Fruit fly (Drosophila melanogaster) whole organism, embryonic: Measurements from ENCODE around the gene CG13876.

Experiments
- Adf1 ChIP-seq: fragments of 200-800 bp; sonication (Bioruptor generic); IDR thresholded peaks from 2 replicates; pipeline ENCODE4 v1.3.6; 2022; ENCODE audit warnings: missing biosample characterization, missing genetic modification characterization
- Atf3 ChIP-seq: fragments of 200-800 bp; sonication (Bioruptor generic); optimal IDR thresholded peaks from 3 replicates; lab custom pipeline; 2016; ENCODE audit warnings: missing biosample characterization, missing genetic modification characterization
- Bdp1 ChIP-seq: fragments of 200-800 bp; sonication (Bioruptor generic); optimal IDR thresholded peaks from 3 replicates; lab custom pipeline; 2016; ENCODE audit warnings: missing biosample characterization, missing genetic modification characterization
- C15 ChIP-seq: fragments of 200-800 bp; sonication (Bioruptor generic); IDR thresholded peaks from 3 replicates; pipeline ENCODE4 v1.3.6; 2022; ENCODE audit warnings: missing biosample characterization, missing genetic modification characterization
- CG11093 ChIP-seq: fragments of 200-800 bp; sonication (Bioruptor generic); IDR thresholded peaks from 3 replicates; pipeline ENCODE4 v1.3.6; 2022; ENCODE audit warnings: missing biosample characterization, missing genetic modification characterization
- CG13894 ChIP-seq: fragments of 200-800 bp; sonication (Bioruptor generic); optimal IDR thresholded peaks from 3 replicates; lab custom pipeline; 2018; ENCODE audit warnings: missing biosample characterization, mild to moderate bottlenecking, missing genetic modification characterization, moderate library complexity
- CG1603 ChIP-seq: fragments of 200-800 bp; sonication (Bioruptor generic); optimal IDR thresholded peaks from 2 replicates; lab custom pipeline; 2019; ENCODE audit warnings: missing biosample characterization, mild to moderate bottlenecking, missing genetic modification characterization, moderate library complexity
- CG16779 ChIP-seq: fragments of 200-800 bp; sonication (Bioruptor generic); IDR thresholded peaks from 2 replicates; pipeline ENCODE4 v1.3.6; 2022; ENCODE audit warnings: missing biosample characterization, missing genetic modification characterization
- CG16863 ChIP-seq: fragments of 200-800 bp; sonication (Bioruptor generic); optimal IDR thresholded peaks from 3 replicates; lab custom pipeline; 2016; ENCODE audit warnings: missing biosample characterization, missing genetic modification characterization
- CG17328 ChIP-seq: fragments of 200-800 bp; sonication (Bioruptor generic); IDR thresholded peaks from 2 replicates; pipeline ENCODE4 v1.3.6; 2022; ENCODE audit warnings: missing biosample characterization, missing genetic modification characterization
- CG17568 ChIP-seq: fragments of 200-800 bp; sonication (Bioruptor generic); optimal IDR thresholded peaks from 2 replicates; lab custom pipeline; 2018; ENCODE audit warnings: missing biosample characterization, mild to moderate bottlenecking, missing genetic modification characterization, moderate library complexity
- CG18619 ChIP-seq: fragments of 200-800 bp; sonication (Bioruptor generic); optimal IDR thresholded peaks from 3 replicates; lab custom pipeline; 2017; ENCODE audit warnings: missing biosample characterization, mild to moderate bottlenecking, missing genetic modification characterization
- CG34422 ChIP-seq: fragments of 200-800 bp; sonication (Bioruptor generic); IDR thresholded peaks from 3 replicates; pipeline ENCODE4 v1.3.6; 2022; ENCODE audit warnings: missing biosample characterization, missing genetic modification characterization
- CG3726 ChIP-seq: fragments of 200-800 bp; sonication (Bioruptor generic); IDR thresholded peaks from 3 replicates; pipeline ENCODE4, ENCODE4 v1.3.6; 2022; ENCODE audit warnings: missing biosample characterization, missing genetic modification characterization
- CG3838 ChIP-seq: fragments of 200-800 bp; sonication (Bioruptor generic); optimal IDR thresholded peaks from 3 replicates; lab custom pipeline; 2016; ENCODE audit warnings: missing biosample characterization, missing genetic modification characterization
- CG4617 ChIP-seq: fragments of 200-800 bp; sonication (Bioruptor generic); optimal IDR thresholded peaks from 3 replicates; lab custom pipeline; 2016; ENCODE audit warnings: missing biosample characterization, missing genetic modification characterization, borderline replicate concordance
- CG4730 ChIP-seq: fragments of 200-800 bp; sonication (Bioruptor generic); IDR thresholded peaks from 2 replicates; pipeline ENCODE4 v1.3.6; 2022; ENCODE audit warnings: missing biosample characterization, missing genetic modification characterization
- CG7745 ChIP-seq: fragments of 200-800 bp; sonication (Bioruptor generic); optimal IDR thresholded peaks from 2 replicates; lab custom pipeline; 2018; ENCODE audit warnings: missing biosample characterization, mild to moderate bottlenecking, missing genetic modification characterization, moderate library complexity
- CG8944 ChIP-seq: fragments of 200-800 bp; sonication (Bioruptor generic); optimal IDR thresholded peaks from 3 replicates; lab custom pipeline; 2016; ENCODE audit warnings: missing biosample characterization, missing genetic modification characterization
- D19B ChIP-seq: fragments of 200-800 bp; sonication (Bioruptor generic); optimal IDR thresholded peaks from 2 replicates; lab custom pipeline; 2017; ENCODE audit warnings: missing biosample characterization, mild to moderate bottlenecking, missing genetic modification characterization
- Dad ChIP-seq: fragments of 200-800 bp; sonication (Bioruptor generic); optimal IDR thresholded peaks from 3 replicates; lab custom pipeline; 2016; ENCODE audit warnings: missing biosample characterization, missing genetic modification characterization
- Elba2 ChIP-seq: fragments of 200-800 bp; sonication (Bioruptor generic); optimal IDR thresholded peaks from 3 replicates; lab custom pipeline; 2016; ENCODE audit warnings: missing biosample characterization, missing genetic modification characterization
- Fer3 ChIP-seq: fragments of 200-800 bp; sonication (Bioruptor generic); optimal IDR thresholded peaks from 2 replicates; lab custom pipeline; 2018; ENCODE audit warnings: missing biosample characterization, mild to moderate bottlenecking, missing genetic modification characterization, moderate library complexity
- HLH3B ChIP-seq: fragments of 200-800 bp; sonication (Bioruptor generic); IDR thresholded peaks from 2 replicates; pipeline ENCODE4 v1.3.6; 2022; ENCODE audit warnings: missing biosample characterization, missing genetic modification characterization
- MTF-1 ChIP-seq: fragments of 200-800 bp; sonication (Bioruptor generic); optimal IDR thresholded peaks from 2 replicates; lab custom pipeline; 2018; ENCODE audit warnings: missing biosample characterization, mild to moderate bottlenecking, missing genetic modification characterization, borderline replicate concordance
- NC2β ChIP-seq: fragments of 200-800 bp; sonication (Bioruptor generic); optimal IDR thresholded peaks from 2 replicates; lab custom pipeline; 2016; ENCODE audit warnings: missing biosample characterization, missing genetic modification characterization
- Sox102F ChIP-seq: fragments of 200-800 bp; sonication (Bioruptor generic); optimal IDR thresholded peaks from 2 replicates; lab custom pipeline; 2018; ENCODE audit warnings: missing biosample characterization, mild to moderate bottlenecking, missing genetic modification characterization, moderate library complexity
- az2 ChIP-seq: fragments of 200-800 bp; sonication (Bioruptor generic); optimal IDR thresholded peaks from 3 replicates; lab custom pipeline; 2016; ENCODE audit warnings: missing biosample characterization, missing genetic modification characterization
- crp ChIP-seq, 2 experiments: fragments of 200-800 bp; sonication (Bioruptor generic); optimal IDR thresholded peaks; 2 replicates in 1 of 2; 3 replicates in 1 of 2; lab custom pipeline; 2017; ENCODE audit warnings: missing biosample characterization in 2 of 2, missing genetic modification characterization in 2 of 2, mild to moderate bottlenecking in 1 of 2, moderate library complexity in 1 of 2
- da ChIP-seq: fragments of 200-800 bp; sonication (Bioruptor generic); optimal IDR thresholded peaks from 2 replicates; lab custom pipeline; 2016; ENCODE audit warnings: missing biosample characterization, missing genetic modification characterization
- dati ChIP-seq: fragments of 200-800 bp; sonication (Bioruptor generic); IDR thresholded peaks from 2 replicates; pipeline ENCODE4 v1.3.6; 2022; ENCODE audit warnings: missing biosample characterization, missing genetic modification characterization
- esg ChIP-seq: fragments of 200-800 bp; sonication (Bioruptor generic); conservative IDR thresholded peaks from 2 replicates; pipeline ENCODE4 v1.3.6; 2022; ENCODE audit warnings: missing biosample characterization, missing genetic modification characterization
- fd3F ChIP-seq: fragments of 200-800 bp; sonication (Bioruptor generic); optimal IDR thresholded peaks from 2 replicates; lab custom pipeline; 2018; ENCODE audit warnings: missing biosample characterization, mild to moderate bottlenecking, missing genetic modification characterization, moderate library complexity
- gfzf ChIP-seq: fragments of 200-800 bp; sonication (Bioruptor generic); optimal IDR thresholded peaks from 2 replicates; lab custom pipeline; 2016; ENCODE audit warnings: missing biosample characterization, mild to moderate bottlenecking, missing genetic modification characterization, moderate library complexity
- ind ChIP-seq: fragments of 200-800 bp; sonication (Bioruptor generic); optimal IDR thresholded peaks from 3 replicates; lab custom pipeline; 2016; ENCODE audit warnings: missing biosample characterization, missing genetic modification characterization
- lab ChIP-seq: fragments of 200-800 bp; sonication (Bioruptor generic); optimal IDR thresholded peaks from 3 replicates; lab custom pipeline; 2017; ENCODE audit warnings: missing biosample characterization, missing genetic modification characterization, mild to moderate bottlenecking, moderate library complexity, missing genetic modification reagents
- luna ChIP-seq: fragments of 200-800 bp; sonication (Bioruptor generic); optimal IDR thresholded peaks from 2 replicates; lab custom pipeline; 2016; ENCODE audit warnings: missing biosample characterization, missing genetic modification characterization
- nmo ChIP-seq: fragments of 200-800 bp; sonication (Bioruptor generic); optimal IDR thresholded peaks from 2 replicates; lab custom pipeline; 2018; ENCODE audit warnings: missing biosample characterization, mild to moderate bottlenecking, missing genetic modification characterization, moderate library complexity
- otp ChIP-seq: fragments of 200-800 bp; sonication (Bioruptor generic); IDR thresholded peaks from 3 replicates; pipeline ENCODE4, ENCODE4 v1.3.6; 2022; ENCODE audit warnings: missing biosample characterization, missing genetic modification characterization
- pb ChIP-seq: fragments of 200-800 bp; sonication (Bioruptor generic); optimal IDR thresholded peaks from 3 replicates; lab custom pipeline; 2016; ENCODE audit warnings: missing biosample characterization, missing genetic modification characterization
- pita ChIP-seq: fragments of 200-800 bp; sonication (Bioruptor generic); optimal IDR thresholded peaks from 2 replicates; lab custom pipeline; 2017; ENCODE audit warnings: missing biosample characterization, mild to moderate bottlenecking, missing genetic modification characterization
- prd ChIP-seq, 3 experiments: fragments of >200 bp in 2 of 3; fragments of 200-800 bp in 1 of 3; sonication (Bioruptor generic) in 1 of 3; optimal IDR thresholded peaks in 2 of 3; IDR thresholded peaks in 1 of 3; 2 replicates in 2 of 3; 3 replicates in 1 of 3; pipeline versions ENCODE4 v1.3.6 to Lab custom; 2017 to 2022; ENCODE audit warnings: missing biosample characterization in 1 of 3, missing genetic modification characterization in 1 of 3
- salm ChIP-seq: fragments of 200-800 bp; sonication (Bioruptor generic); optimal IDR thresholded peaks from 2 replicates; lab custom pipeline; 2018; ENCODE audit warnings: missing biosample characterization, mild to moderate bottlenecking, missing genetic modification characterization
- schlank ChIP-seq: fragments of 200-800 bp; sonication (Bioruptor generic); optimal IDR thresholded peaks from 2 replicates; lab custom pipeline; 2018; ENCODE audit warnings: missing biosample characterization, mild to moderate bottlenecking, missing genetic modification characterization
- sr ChIP-seq: fragments of 200-800 bp; sonication (Bioruptor generic); IDR thresholded peaks from 3 replicates; pipeline ENCODE4 v1.3.6; 2022; ENCODE audit warnings: missing biosample characterization, missing genetic modification characterization
- vfl ChIP-seq: fragments of 200-800 bp; sonication (Bioruptor generic); optimal IDR thresholded peaks from 2 replicates; lab custom pipeline; 2016; ENCODE audit warnings: missing biosample characterization, missing genetic modification characterization
- zen2 ChIP-seq: fragments of 200-800 bp; sonication (Bioruptor generic); IDR thresholded peaks from 3 replicates; pipeline ENCODE4 v1.3.6; 2022; ENCODE audit warnings: missing biosample characterization, missing genetic modification characterization; ENCODE audit not compliant: partially characterized antibody
- zfh1 ChIP-seq: fragments of 200-800 bp; sonication (Bioruptor generic); IDR thresholded peaks from 3 replicates; pipeline ENCODE4 v1.3.6; 2022; ENCODE audit warnings: missing biosample characterization, missing genetic modification characterization

Gene CG13876

dm6 chr3L:199754-200596, 6.0 kb upstream of the CG13876 start, which contains the start of the genes rno and mri (continued):
- TF ChIP-seq CG3726: no peak
- TF ChIP-seq zen2 (GFP tag; lab: Robert Waterston, UW): peak; percentile 96
- TF ChIP-seq Atf3 (GFP tag; lab: Kevin White, UChicago): peak; percentile 33
- TF ChIP-seq NC2β (GFP tag; lab: Kevin White, UChicago): no peak
- TF ChIP-seq schlank: peak; percentile 25
- TF ChIP-seq salm (tag; lab: Kevin White, UChicago): no peak
- TF ChIP-seq fd3F (GFP tag; lab: Kevin White, UChicago): peak; percentile 64
- no peak for TF ChIP-seq C15
- peak; percentile 46; the same call in 1 of the 2 replicates for TF ChIP-seq dati
- no peak for TF ChIP-seq pb
- TF ChIP-seq Fer3 (tag; lab: Kevin White, UChicago): peak; percentile 75
- TF ChIP-seq Sox102F (GFP tag; lab: Kevin White, UChicago): peak; percentile 79
- peak; percentile 77 for TF ChIP-seq CG13894 (tag; lab: Kevin White, UChicago)
- TF ChIP-seq D19B (GFP tag; lab: Kevin White, UChicago): no peak
- no peak for TF ChIP-seq da (GFP tag; lab: Kevin White, UChicago)
- TF ChIP-seq crp (GFP tag; optimal IDR thresholded peaks at IDR 0.05; lab: Kevin White, UChicago): peak in 1 of 2 experiments; percentile 11
- TF ChIP-seq CG4617 (GFP tag; lab: Kevin White, UChicago): peak; percentile 58
- peak; percentile 7 for TF ChIP-seq Elba2 (GFP tag; lab: Kevin White, UChicago)
- no peak for TF ChIP-seq CG16863 (GFP tag; lab: Kevin White, UChicago)
- peak; percentile 78 for TF ChIP-seq CG17328 (GFP tag; lab: Robert Waterston, UW)
- no peak for TF ChIP-seq prd (optimal IDR thresholded peaks at IDR 0.05; lab: Kevin White, UChicago)
- TF ChIP-seq prd (GFP tag; IDR thresholded peaks at IDR 0.05; lab: Robert Waterston, UW): peak; percentile 80
- peak; percentile 71; the same call in 2 of the 3 replicates for TF ChIP-seq zfh1 (GFP tag; lab: Robert Waterston, UW)
- no peak for TF ChIP-seq CG8944
- peak; percentile 86 for TF ChIP-seq nmo (GFP tag; lab: Kevin White, UChicago)
- 0 out of 3 replicates have a peak, but pooled peaks have one; percentile 32 for TF ChIP-seq otp (GFP tag; lab: Robert Waterston, UW)
- no peak for TF ChIP-seq luna
- TF ChIP-seq CG4730 (GFP tag; lab: Robert Waterston, UW): peak; percentile 72
- TF ChIP-seq ind: peak; percentile 74
- peak; percentile 74 for TF ChIP-seq HLH3B (GFP tag; lab: Robert Waterston, UW)
- TF ChIP-seq esg (GFP tag; lab: Robert Waterston, UW): peak; percentile 72
- no peak for TF ChIP-seq CG3838 (GFP tag; lab: Kevin White, UChicago)
- TF ChIP-seq vfl (GFP tag; lab: Kevin White, UChicago): no peak
- no peak for TF ChIP-seq pita (GFP tag; lab: Kevin White, UChicago)
- TF ChIP-seq Dad (GFP tag; lab: Kevin White, UChicago): no peak
- TF ChIP-seq CG7745 (tag; lab: Kevin White, UChicago): no peak
- TF ChIP-seq CG1603 (tag; lab: Kevin White, UChicago): peak; percentile 57
- TF ChIP-seq Bdp1 (GFP tag; lab: Kevin White, UChicago): no peak
- TF ChIP-seq CG17568 (GFP tag; lab: Kevin White, UChicago): no peak
- TF ChIP-seq lab (GFP tag; lab: Kevin White, UChicago): peak; percentile 67
- TF ChIP-seq Adf1 (GFP tag; lab: Robert Waterston, UW): peak; percentile 22
- TF ChIP-seq MTF-1 (GFP tag; lab: Kevin White, UChicago): no peak
- TF ChIP-seq CG34422: peak; percentile 58; the same call in 1 of the 3 replicates
- peak; percentile 73 for TF ChIP-seq az2
- 0 out of 2 replicates have a peak, but pooled peaks have one; percentile 21 for TF ChIP-seq CG16779 (GFP tag; lab: Robert Waterston, UW)
- peak; percentile 54; the same call in 1 of the 3 replicates for TF ChIP-seq CG11093 (GFP tag; lab: Robert Waterston, UW)
- TF ChIP-seq sr: no peak
- no peak for TF ChIP-seq gfzf (GFP tag; lab: Kevin White, UChicago)
- TF ChIP-seq CG18619 (GFP tag; lab: Kevin White, UChicago): peak; percentile 44
